Fruit fly (Drosophila melanogaster) whole organism, prepupa: ENCODE results near the gene CG33096.

Source experiments
- Eip78C ChIP-seq: fragments of 200-800 bp; sonication (Bioruptor generic); peaks from one replicate; lab custom pipeline; 2016; ENCODE audit warnings: missing biosample characterization, missing genetic modification characterization
- Gug ChIP-seq: fragments of 200-800 bp; sonication (Bioruptor generic); IDR thresholded peaks from 2 replicates; pipeline ENCODE4 v1.3.6; 2022; ENCODE audit warnings: missing biosample characterization, missing genetic modification characterization
- eg ChIP-seq: fragments of 200-800 bp; sonication (Bioruptor generic); IDR thresholded peaks from 3 replicates; pipeline ENCODE4 v1.3.6; 2022; ENCODE audit warnings: missing biosample characterization, missing genetic modification characterization

dm6 chr3R:25127231-25127689, 29.8 kb downstream of the CG33096 start, which contains the start of the genes Mocs2A, Mocs2B and Clbn:
- TF ChIP-seq Eip78C: no peak
- TF ChIP-seq Gug: no peak
- TF ChIP-seq eg (GFP tag; lab: Robert Waterston, UW): no peak
